Worm (Caenorhabditis elegans): Measurements from ENCODE around the gene M117.6.

The M117.6 gene

DNA sequence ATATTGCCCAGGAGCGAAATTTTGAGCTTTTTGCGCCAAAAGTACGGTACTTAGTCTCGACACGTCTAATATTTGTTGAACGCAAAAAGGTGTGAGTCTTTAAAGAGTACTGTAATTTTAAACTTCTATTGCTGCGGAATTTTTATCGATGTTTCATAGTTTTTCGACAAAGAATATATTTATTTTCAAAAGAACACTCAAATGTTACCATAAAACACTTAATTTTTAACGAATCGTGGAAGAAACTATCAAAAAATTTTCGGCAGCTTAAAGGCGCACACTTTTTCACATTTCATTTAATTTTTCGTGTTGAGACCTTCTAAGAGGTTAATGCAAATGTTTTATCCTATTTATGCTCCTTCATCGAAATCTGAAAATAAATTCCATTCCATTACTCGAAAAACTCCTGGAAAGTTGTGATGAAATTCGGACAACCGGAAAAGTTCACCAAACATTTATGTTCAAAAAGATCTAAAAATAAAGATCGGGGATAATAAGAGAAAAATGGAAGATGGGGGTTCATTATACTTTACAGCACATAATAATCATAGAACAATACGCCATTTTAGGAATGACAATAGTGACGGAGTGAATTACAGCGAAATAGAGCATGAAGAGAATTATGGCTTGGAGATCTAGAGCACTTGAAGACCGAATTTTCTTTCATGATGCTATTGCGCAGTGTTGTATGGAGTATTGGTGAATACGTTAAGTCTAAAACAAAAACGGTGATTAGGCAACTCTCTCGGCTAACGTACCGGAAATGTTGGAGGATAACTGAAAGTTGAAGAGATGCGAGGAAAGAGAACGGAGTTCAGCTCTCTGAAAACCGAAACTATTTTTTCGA lies 7.6 kb downstream of the M117.6 start:
- TF ChIP-seq ama-1 (optimal IDR thresholded peaks at IDR 0.05) (peak; percentile 63), dve-1 (tag; optimal IDR thresholded peaks at IDR 0.05) (no peak), pha-2 (tag; optimal IDR thresholded peaks at IDR 0.05) (no peak), ceh-48 (tag; optimal IDR thresholded peaks at IDR 0.05) (no peak)

DNA sequence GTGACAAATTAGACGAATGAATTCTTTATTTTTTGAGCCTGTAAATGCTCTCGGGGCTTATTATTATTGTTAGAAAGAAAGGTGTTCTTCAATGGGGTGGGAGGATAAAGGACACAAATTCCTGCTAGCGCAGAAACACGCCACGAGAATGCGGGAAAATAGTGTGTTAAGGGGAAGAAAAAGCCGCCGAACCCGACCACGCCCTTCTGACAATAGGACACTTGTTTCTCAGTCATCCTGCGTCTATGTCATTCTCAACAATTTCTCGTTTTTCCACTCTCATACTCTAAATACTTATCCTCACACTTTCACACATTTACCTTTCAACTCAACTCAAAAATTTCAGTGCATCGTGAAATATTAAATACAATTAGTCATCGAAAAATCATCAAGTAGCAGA lies 14.0 kb downstream of the M117.6 start, which contains the start of gene M117.1:
TSS of gene M117.1 (plus strand) at position 347 of the 400 bp plus-strand sequence.
- TF ChIP-seq ceh-34 (tag; optimal IDR thresholded peaks at IDR 0.05) = no peak
- no peak for TF ChIP-seq fax-1 (tag; optimal IDR thresholded peaks at IDR 0.05)
- TF ChIP-seq lin-11 (tag; optimal IDR thresholded peaks at IDR 0.05) = no peak
- TF ChIP-seq C38D4.7 (GFP tag; optimal IDR thresholded peaks at IDR 0.05) = no peak
- TF ChIP-seq pha-2 (tag; optimal IDR thresholded peaks at IDR 0.05) = no peak
- TF ChIP-seq T23F11.4 (GFP tag; optimal IDR thresholded peaks at IDR 0.05) = no peak
- TF ChIP-seq eyg-1 (tag; optimal IDR thresholded peaks at IDR 0.05) = no peak
- no peak for TF ChIP-seq elt-4 (tag; optimal IDR thresholded peaks at IDR 0.05)
- no peak for TF ChIP-seq pqm-1 (tag; optimal IDR thresholded peaks at IDR 0.05)
- TF ChIP-seq nhr-232 (tag; optimal IDR thresholded peaks at IDR 0.05) = no peak
- no peak for TF ChIP-seq pax-1 (tag; optimal IDR thresholded peaks at IDR 0.05)
- no peak for TF ChIP-seq fkh-6 (tag; optimal IDR thresholded peaks at IDR 0.05)
- no peak for TF ChIP-seq ztf-16 (tag; optimal IDR thresholded peaks at IDR 0.05)
- no peak for TF ChIP-seq che-1 (tag; optimal IDR thresholded peaks at IDR 0.05)
- TF ChIP-seq tbx-2 (tag; optimal IDR thresholded peaks at IDR 0.05) = no peak
- no peak for TF ChIP-seq ets-4 (tag; optimal IDR thresholded peaks at IDR 0.05)

DNA sequence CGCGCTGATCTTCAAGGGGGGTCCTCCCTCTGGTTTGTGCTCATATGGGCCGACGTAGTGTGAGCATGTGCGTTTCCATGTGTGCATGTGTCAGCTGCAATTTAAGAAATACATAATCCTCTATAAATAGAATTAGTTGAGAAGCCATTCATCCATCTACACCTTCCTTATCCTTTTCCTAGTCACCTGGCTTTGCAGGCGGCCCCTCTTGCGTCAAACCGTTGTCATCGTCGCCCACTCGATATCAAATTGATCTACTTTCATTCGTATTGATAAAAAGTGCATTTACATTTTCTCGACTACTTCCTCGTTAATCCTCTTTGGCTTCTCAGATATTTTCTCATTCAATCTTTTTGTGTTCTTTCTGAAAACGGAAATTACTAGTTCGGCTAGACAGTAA lies 15.9 kb downstream of the M117.6 start:
- no peak for TF ChIP-seq pag-3 (tag; optimal IDR thresholded peaks at IDR 0.05; ENCODE audit: borderline replicate concordance)
- no peak for TF ChIP-seq nhr-232 (tag; optimal IDR thresholded peaks at IDR 0.05)
- no peak for TF ChIP-seq fkh-6 (tag; optimal IDR thresholded peaks at IDR 0.05)
- TF ChIP-seq tbx-2 (tag; optimal IDR thresholded peaks at IDR 0.05) = no peak
- TF ChIP-seq unc-42 (tag; optimal IDR thresholded peaks at IDR 0.05) = no peak
- no peak for TF ChIP-seq ama-1 (optimal IDR thresholded peaks at IDR 0.05)
- TF ChIP-seq nhr-11 (tag; optimal IDR thresholded peaks at IDR 0.05) = no peak
- no peak for TF ChIP-seq lin-11 (tag; optimal IDR thresholded peaks at IDR 0.05)
- TF ChIP-seq ceh-31 (tag; optimal IDR thresholded peaks at IDR 0.05) = no peak
- TF ChIP-seq npax-4 (tag; optimal IDR thresholded peaks at IDR 0.05) = no peak
- TF ChIP-seq pat-9 (tag; optimal IDR thresholded peaks at IDR 0.05) = no peak

DNA sequence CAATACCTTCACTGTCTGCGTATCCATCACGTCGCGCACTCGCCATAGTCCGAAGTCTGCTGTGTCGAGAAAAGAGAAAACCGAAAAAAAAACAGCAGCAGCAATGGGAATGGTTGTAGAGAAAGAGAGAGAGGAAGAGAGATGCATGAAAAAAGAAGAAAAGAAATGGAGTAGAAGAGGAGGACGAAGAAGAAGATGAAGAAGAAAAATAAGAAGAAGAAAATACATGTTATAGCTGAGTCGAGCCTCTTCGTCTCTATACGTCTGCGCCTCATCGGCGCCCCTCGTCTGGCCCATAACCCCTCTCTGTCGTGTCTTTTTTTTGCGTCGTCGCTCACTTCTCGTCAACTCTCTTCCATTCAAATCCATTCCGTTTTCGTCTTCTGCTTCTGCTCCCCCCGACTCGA lies 18.2 kb downstream of the M117.6 start:
- TF ChIP-seq pax-1 (tag; optimal IDR thresholded peaks at IDR 0.05) (no peak), pat-9 (tag; optimal IDR thresholded peaks at IDR 0.05) (no peak), Y22D7AL.16 (tag; optimal IDR thresholded peaks at IDR 0.05) (no peak), npax-4 (tag; optimal IDR thresholded peaks at IDR 0.05) (no peak), ahr-1 (tag; optimal IDR thresholded peaks at IDR 0.05) (no peak), hlh-15 (tag; optimal IDR thresholded peaks at IDR 0.05) (no peak), nhr-11 (tag; optimal IDR thresholded peaks at IDR 0.05) (no peak), fkh-10 (GFP tag; optimal IDR thresholded peaks at IDR 0.05) (no peak), ceh-18 (tag; optimal IDR thresholded peaks at IDR 0.05) (peak; percentile 84), lim-6 (tag; optimal IDR thresholded peaks at IDR 0.05) (no peak), ref-2 (tag; optimal IDR thresholded peaks at IDR 0.05) (no peak), ztf-16 (tag; optimal IDR thresholded peaks at IDR 0.05) (no peak), tbx-2 (tag; optimal IDR thresholded peaks at IDR 0.05) (peak; percentile 66), ceh-19 (GFP tag; optimal IDR thresholded peaks at IDR 0.05) (no peak), che-1 (tag; optimal IDR thresholded peaks at IDR 0.05) (no peak), hlh-30 (tag; optimal IDR thresholded peaks at IDR 0.05; ENCODE audit: insufficient read depth) (no peak), ceh-14 (tag; optimal IDR thresholded peaks at IDR 0.05) (peak; percentile 0), unc-55 (GFP tag; optimal IDR thresholded peaks at IDR 0.05) (no peak), C08G9.2 (tag; optimal IDR thresholded peaks at IDR 0.05) (no peak), ceh-31 (tag; optimal IDR thresholded peaks at IDR 0.05) (peak; percentile 58), pha-4 (tag; optimal IDR thresholded peaks at IDR 0.05) (no peak), unc-86 (tag; optimal IDR thresholded peaks at IDR 0.05) (no peak), ceh-22 (tag; optimal IDR thresholded peaks at IDR 0.05) (no peak), ceh-30 (tag; optimal IDR thresholded peaks at IDR 0.05) (no peak), K09A11.1 (tag; optimal IDR thresholded peaks at IDR 0.05; ENCODE audit: insufficient read depth) (no peak), pros-1 (tag; optimal IDR thresholded peaks at IDR 0.05) (peak; percentile 27), unc-42 (tag; optimal IDR thresholded peaks at IDR 0.05) (peak; percentile 82), sdc-2 (tag; optimal IDR thresholded peaks at IDR 0.05) (no peak), ama-1 (optimal IDR thresholded peaks at IDR 0.05) (no peak), rnt-1 (tag; optimal IDR thresholded peaks at IDR 0.05) (no peak)

All from whole organism, late embryonic.